Fruit fly (Drosophila melanogaster): ENCODE data around the gene CG3156.

DNA sequence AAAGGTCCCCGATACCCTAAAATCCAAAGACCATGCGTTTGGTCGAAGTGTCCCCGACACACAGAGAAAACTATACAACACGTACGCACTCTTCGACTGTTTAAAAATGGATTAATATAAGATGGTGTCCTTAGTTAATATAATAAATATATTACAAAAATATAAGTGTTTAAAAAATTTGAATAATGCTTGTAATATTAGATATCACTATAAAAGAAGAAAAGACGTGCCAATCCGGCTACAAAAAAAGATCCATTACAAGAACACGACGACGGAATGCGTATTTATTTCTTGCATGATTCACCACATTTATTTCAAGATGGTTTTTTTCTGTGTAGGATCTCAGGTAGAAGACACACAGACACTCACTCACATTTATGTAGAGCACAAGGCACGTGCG lies 29.9 kb upstream of the CG3156 start:
- TF ChIP-seq lola (GFP tag; optimal IDR thresholded peaks at IDR 0.05) (no peak), tai (GFP tag; optimal IDR thresholded peaks at IDR 0.05) (no peak), fru (GFP tag; optimal IDR thresholded peaks at IDR 0.05) (no peak), foxo (GFP tag; optimal IDR thresholded peaks at IDR 0.05) (peak in 1 of 2 experiments; percentile 33), jim (GFP tag; optimal IDR thresholded peaks at IDR 0.05) (no peak), woc (GFP tag; optimal IDR thresholded peaks at IDR 0.05) (no peak), sv (GFP tag; optimal IDR thresholded peaks at IDR 0.05) (no peak), psq (GFP tag; optimal IDR thresholded peaks at IDR 0.05) (peak; percentile 3), Jra (GFP tag; optimal IDR thresholded peaks at IDR 0.05) (no peak), brk (GFP tag; optimal IDR thresholded peaks at IDR 0.05) (no peak)

All from whole organism, wandering third instar larva.